Worm (Caenorhabditis elegans) whole organism, young adult: ENCODE data around the gene F41C3.11.

Source experiments
- ccch-3 ChIP-seq: fragments of 200-800 bp; sonication (Bioruptor generic); optimal IDR thresholded peaks from 2 replicates; lab custom pipeline; 2018; ENCODE audit warnings: mild to moderate bottlenecking, missing genetic modification characterization, missing compliant biosample characterization
- dpl-1 ChIP-seq: fragments of 150-350 bp; optimal IDR thresholded peaks from 2 replicates; lab custom pipeline; 2014; ENCODE audit warnings: missing biosample characterization, missing genetic modification reagents, missing genetic modification characterization
- snpc-4 ChIP-seq, 5 experiments: fragments of 150-350 bp in 1 of 5; sonication (generic microtip) in 4 of 5; optimal IDR thresholded peaks; 2 replicates each; lab custom pipeline; 2014 to 2018; ENCODE audit warnings: missing genetic modification characterization in 5 of 5, missing biosample characterization in 3 of 5, antibody characterized with exemption in 2 of 5, mild to moderate bottlenecking in 2 of 5, missing compliant biosample characterization in 2 of 5, missing genotype in 2 of 5, moderate library complexity in 2 of 5, missing genetic modification reagents in 1 of 5

ce11 chrII:4726750-4727384 lies 6.9 kb downstream of the F41C3.11 start:
- TF ChIP-seq ccch-3 (GFP tag; lab: Kevin White, UChicago): no peak
- peak; percentile 33 for TF ChIP-seq dpl-1
- TF ChIP-seq snpc-4 (GFP tag; optimal IDR thresholded peaks at IDR 0.05; lab: Kevin White, UChicago): no peak
- no peak for TF ChIP-seq snpc-4 (tag; optimal IDR thresholded peaks at IDR 0.05; lab: Kevin White, UChicago)
